Worm (Caenorhabditis elegans): ENCODE results near the gene Y70C5A.2.

Gene Y70C5A.2

DNA sequence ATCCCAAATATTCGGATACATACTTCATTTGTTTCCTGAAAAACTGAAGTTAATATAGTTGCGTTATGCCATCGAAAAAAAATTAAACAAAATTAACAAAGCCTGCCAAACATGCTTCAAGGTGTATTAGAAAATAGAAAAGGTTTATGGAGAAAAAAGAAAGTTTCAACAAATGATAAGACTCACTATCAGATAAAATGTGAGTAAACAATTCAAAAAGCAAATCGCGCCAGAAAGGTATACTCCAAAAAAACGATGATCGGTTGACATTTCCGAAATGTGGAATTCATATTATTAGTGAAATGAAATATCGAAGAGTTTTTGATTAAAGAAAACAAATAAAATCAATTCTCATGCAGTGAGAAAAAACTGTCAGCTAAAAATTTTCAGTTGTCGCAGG lies 2.1 kb downstream of the Y70C5A.2 start, which contains the start of gene Y70C5A.3:
Y70C5A.3 (minus strand) TSS at position 50 of the 400 bp plus-strand sequence.
- TF ChIP-seq klf-2 (GFP tag; conservative IDR thresholded peaks at IDR 0.05): no peak
- TF ChIP-seq med-1 (GFP tag; optimal IDR thresholded peaks at IDR 0.05; ENCODE audit: insufficient read depth): no peak
- TF ChIP-seq ztf-23 (GFP tag; IDR thresholded peaks at IDR 0.05): no peak
- TF ChIP-seq ztf-29 (GFP tag; IDR thresholded peaks at IDR 0.05): no peak
- TF ChIP-seq T22C8.4 (GFP tag; IDR thresholded peaks at IDR 0.05): no peak
- no peak for TF ChIP-seq cog-1 (tag; optimal IDR thresholded peaks at IDR 0.05)
- TF ChIP-seq flt-1 (GFP tag; IDR thresholded peaks at IDR 0.05): no peak
- no peak for TF ChIP-seq ref-1 (GFP tag; conservative IDR thresholded peaks at IDR 0.05)
- TF ChIP-seq tab-1 (GFP tag; IDR thresholded peaks at IDR 0.05): no peak

DNA sequence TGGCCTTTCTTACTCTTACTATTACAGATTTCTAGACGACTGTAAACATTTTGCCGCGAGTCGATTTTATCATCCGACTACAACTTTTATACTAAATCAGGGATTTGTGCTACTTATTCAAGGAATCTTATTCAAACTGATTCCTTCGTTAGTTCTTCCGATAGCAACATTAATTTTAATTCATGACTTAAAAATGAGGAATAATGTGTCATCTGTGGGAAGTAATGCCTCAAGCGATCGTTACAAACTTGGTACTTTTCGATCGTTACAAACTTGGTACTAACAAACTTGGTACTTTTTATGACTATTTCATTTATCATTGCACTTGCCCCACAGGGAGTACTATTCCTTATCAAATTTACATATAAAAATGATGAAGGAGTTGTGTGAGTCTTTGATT lies 5.5 kb downstream of the Y70C5A.2 start, which contains the start of gene Y70C5A.4:
Y70C5A.4 (plus strand) TSS at position 301 of the 400 bp plus-strand sequence.
- TF ChIP-seq ztf-23 (GFP tag; IDR thresholded peaks at IDR 0.05): no peak
- TF ChIP-seq tab-1 (GFP tag; IDR thresholded peaks at IDR 0.05): no peak
- TF ChIP-seq cog-1 (tag; optimal IDR thresholded peaks at IDR 0.05): no peak
- TF ChIP-seq flt-1 (GFP tag; IDR thresholded peaks at IDR 0.05): no peak
- no peak for TF ChIP-seq ztf-29 (GFP tag; IDR thresholded peaks at IDR 0.05)
- no peak for TF ChIP-seq ref-1 (GFP tag; conservative IDR thresholded peaks at IDR 0.05)
- no peak for TF ChIP-seq T22C8.4 (GFP tag; IDR thresholded peaks at IDR 0.05)
- no peak for TF ChIP-seq klf-2 (GFP tag; conservative IDR thresholded peaks at IDR 0.05)
- TF ChIP-seq med-1 (GFP tag; optimal IDR thresholded peaks at IDR 0.05; ENCODE audit: insufficient read depth): no peak

DNA sequence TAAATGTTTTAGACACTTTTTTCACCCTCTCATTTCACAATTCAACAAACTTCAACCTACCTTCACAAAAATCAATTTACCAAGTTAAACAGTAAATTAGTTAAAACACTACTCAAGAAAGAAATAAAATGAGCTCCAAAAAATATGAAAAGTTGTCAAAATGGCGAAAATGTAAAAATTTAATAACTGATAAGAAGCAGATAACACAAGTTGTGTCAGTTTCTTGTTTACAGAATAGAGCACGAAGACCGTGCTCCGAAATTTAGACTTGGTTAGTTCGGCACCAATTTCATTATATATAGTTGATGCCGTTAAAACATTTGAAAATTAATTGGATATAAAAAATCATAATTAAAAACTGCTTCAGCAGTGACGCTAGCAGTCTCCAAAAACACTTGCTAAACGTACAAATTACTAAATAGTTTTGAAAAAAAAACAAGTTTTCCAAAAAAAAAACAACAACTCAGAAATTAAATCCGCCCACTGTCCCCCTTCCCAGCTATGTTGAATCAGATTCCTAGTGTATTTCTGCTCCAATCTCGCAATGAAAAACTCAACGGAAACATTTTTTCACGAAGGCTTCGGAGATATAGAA lies 12.1 kb downstream of the Y70C5A.2 start, which contains the start of gene srw-54:
srw-54 (plus strand) TSS at position 545 of the 595 bp plus-strand sequence.
- TF ChIP-seq ref-1 (GFP tag; conservative IDR thresholded peaks at IDR 0.05) (no peak), ztf-29 (GFP tag; IDR thresholded peaks at IDR 0.05) (no peak), T22C8.4 (GFP tag; IDR thresholded peaks at IDR 0.05) (no peak), cog-1 (tag; optimal IDR thresholded peaks at IDR 0.05) (no peak), med-1 (GFP tag; optimal IDR thresholded peaks at IDR 0.05; ENCODE audit: insufficient read depth) (no peak), ztf-23 (GFP tag; IDR thresholded peaks at IDR 0.05) (no peak), flt-1 (GFP tag; IDR thresholded peaks at IDR 0.05) (no peak), klf-2 (GFP tag; conservative IDR thresholded peaks at IDR 0.05) (no peak), tab-1 (GFP tag; IDR thresholded peaks at IDR 0.05) (no peak)

DNA sequence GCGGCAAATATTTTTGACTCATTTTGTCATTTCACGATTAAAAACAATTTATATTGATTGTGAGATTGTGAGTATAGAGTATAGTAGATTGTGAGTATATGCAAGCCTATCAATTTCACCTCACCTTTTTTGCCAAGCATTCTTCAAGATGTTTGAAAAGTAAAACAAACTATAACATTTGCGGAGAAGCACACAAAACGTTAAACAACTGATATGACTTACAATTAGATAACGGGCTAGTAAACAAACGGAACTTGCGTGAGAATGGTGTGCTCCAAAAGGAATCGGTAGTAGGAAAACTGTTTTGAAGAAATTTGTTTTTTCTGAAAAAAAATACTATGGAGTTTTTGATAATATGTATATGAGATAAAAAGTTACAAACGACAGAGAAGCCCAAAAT lies 12.9 kb downstream of the Y70C5A.2 start:
- TF ChIP-seq klf-2 (GFP tag; conservative IDR thresholded peaks at IDR 0.05) (no peak), tab-1 (GFP tag; IDR thresholded peaks at IDR 0.05) (no peak), ztf-29 (GFP tag; IDR thresholded peaks at IDR 0.05) (no peak), med-1 (GFP tag; optimal IDR thresholded peaks at IDR 0.05; ENCODE audit: insufficient read depth) (no peak), ref-1 (GFP tag; conservative IDR thresholded peaks at IDR 0.05) (no peak), ztf-23 (GFP tag; IDR thresholded peaks at IDR 0.05) (no peak), cog-1 (tag; optimal IDR thresholded peaks at IDR 0.05) (no peak)

DNA sequence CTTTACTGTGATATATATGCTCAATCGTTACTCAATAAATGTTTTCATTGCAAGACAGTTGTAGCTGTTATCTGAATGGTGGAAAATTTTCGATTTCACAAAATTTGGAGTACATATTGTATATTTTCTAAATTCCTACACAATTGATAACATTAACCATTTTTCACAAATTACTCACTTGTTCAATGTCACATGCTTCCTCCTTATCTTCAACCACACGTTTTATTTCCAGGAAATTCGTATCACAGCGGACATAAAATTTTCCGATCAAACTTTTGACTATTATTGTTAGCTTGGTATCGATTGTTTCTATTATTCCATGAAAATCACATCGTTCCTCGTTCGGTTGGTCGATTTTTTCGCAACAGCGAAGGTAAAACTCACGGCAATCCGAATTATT lies 14.5 kb downstream of the Y70C5A.2 start:
- no peak for TF ChIP-seq flt-1 (GFP tag; IDR thresholded peaks at IDR 0.05)
- TF ChIP-seq ztf-29 (GFP tag; IDR thresholded peaks at IDR 0.05): no peak
- TF ChIP-seq ztf-23 (GFP tag; IDR thresholded peaks at IDR 0.05): no peak
- TF ChIP-seq cog-1 (tag; optimal IDR thresholded peaks at IDR 0.05): no peak
- TF ChIP-seq tab-1 (GFP tag; IDR thresholded peaks at IDR 0.05): no peak
- TF ChIP-seq T22C8.4 (GFP tag; IDR thresholded peaks at IDR 0.05): no peak
- TF ChIP-seq med-1 (GFP tag; optimal IDR thresholded peaks at IDR 0.05; ENCODE audit: insufficient read depth): no peak
- TF ChIP-seq klf-2 (GFP tag; conservative IDR thresholded peaks at IDR 0.05): no peak
- TF ChIP-seq ref-1 (GFP tag; conservative IDR thresholded peaks at IDR 0.05): no peak

DNA sequence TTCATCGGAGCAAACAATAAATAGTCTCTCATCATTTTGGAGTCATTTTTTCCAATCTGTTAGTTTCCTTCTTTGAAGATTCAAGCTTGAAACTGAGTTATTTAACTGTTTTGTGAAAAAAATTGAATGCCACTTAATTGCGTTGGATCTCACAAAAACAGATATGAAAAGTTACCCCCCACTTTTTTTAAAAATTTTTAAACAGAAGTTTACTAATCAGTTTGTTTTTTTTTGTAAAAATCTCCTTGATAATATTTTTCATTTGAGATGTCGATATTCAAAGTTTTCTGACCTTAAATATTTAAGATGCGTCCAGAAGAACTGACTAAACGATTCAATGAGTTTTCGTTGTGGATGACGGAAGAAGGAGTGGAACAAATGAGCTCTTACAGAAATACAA lies 16.7 kb downstream of the Y70C5A.2 start, which contains the start of gene Y32B12C.1:
Y32B12C.1 (plus strand) TSS at position 301 of the 400 bp plus-strand sequence.
- TF ChIP-seq tab-1 (GFP tag; IDR thresholded peaks at IDR 0.05) (no peak), cog-1 (tag; optimal IDR thresholded peaks at IDR 0.05) (no peak), ztf-29 (GFP tag; IDR thresholded peaks at IDR 0.05) (no peak), ref-1 (GFP tag; conservative IDR thresholded peaks at IDR 0.05) (no peak), ztf-23 (GFP tag; IDR thresholded peaks at IDR 0.05) (no peak), med-1 (GFP tag; optimal IDR thresholded peaks at IDR 0.05; ENCODE audit: insufficient read depth) (no peak), klf-2 (GFP tag; conservative IDR thresholded peaks at IDR 0.05) (no peak), flt-1 (GFP tag; IDR thresholded peaks at IDR 0.05) (no peak), T22C8.4 (GFP tag; IDR thresholded peaks at IDR 0.05) (no peak)

DNA sequence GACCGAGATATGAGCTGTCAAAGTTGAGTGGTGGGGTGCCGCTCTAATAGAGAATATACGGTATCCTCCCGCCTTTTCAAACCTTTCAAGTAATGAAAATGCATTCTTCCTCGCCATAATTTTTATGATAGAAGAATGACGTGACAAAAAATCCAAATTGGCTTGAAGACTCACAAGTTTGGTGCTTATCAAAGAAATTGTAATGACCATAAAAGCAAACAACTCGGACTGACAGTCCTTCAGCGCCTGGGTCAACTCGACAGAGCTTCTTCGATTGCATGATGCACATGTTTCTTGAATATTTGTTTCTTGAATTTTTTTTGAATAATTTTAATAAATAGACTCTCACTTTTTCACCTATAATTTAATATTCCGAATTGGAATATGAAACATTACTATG lies 17.5 kb downstream of the Y70C5A.2 start:
- no peak for TF ChIP-seq ztf-29 (GFP tag; IDR thresholded peaks at IDR 0.05)
- no peak for TF ChIP-seq T22C8.4 (GFP tag; IDR thresholded peaks at IDR 0.05)
- no peak for TF ChIP-seq klf-2 (GFP tag; conservative IDR thresholded peaks at IDR 0.05)
- no peak for TF ChIP-seq tab-1 (GFP tag; IDR thresholded peaks at IDR 0.05)
- TF ChIP-seq ztf-23 (GFP tag; IDR thresholded peaks at IDR 0.05): no peak
- no peak for TF ChIP-seq ref-1 (GFP tag; conservative IDR thresholded peaks at IDR 0.05)
- no peak for TF ChIP-seq med-1 (GFP tag; optimal IDR thresholded peaks at IDR 0.05; ENCODE audit: insufficient read depth)
- no peak for TF ChIP-seq cog-1 (tag; optimal IDR thresholded peaks at IDR 0.05)
- no peak for TF ChIP-seq flt-1 (GFP tag; IDR thresholded peaks at IDR 0.05)

DNA sequence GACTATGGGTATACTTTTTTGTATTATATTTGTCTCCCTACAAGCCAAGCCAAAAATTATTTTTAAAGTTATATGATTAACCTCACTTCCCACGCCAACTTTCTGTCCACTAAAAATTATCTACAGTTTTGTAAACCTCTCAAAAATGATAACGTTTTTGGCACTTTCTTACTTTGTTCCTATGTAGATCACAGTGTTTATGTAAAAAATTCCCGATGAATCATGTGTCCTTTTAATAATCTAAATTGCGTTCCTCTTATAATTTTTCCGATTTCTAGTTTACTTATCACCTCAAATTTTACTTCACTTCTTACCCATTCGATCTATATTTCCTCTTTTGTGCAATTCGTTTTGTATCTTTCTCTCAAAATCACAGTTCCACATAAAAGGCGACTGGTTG lies 18.7 kb downstream of the Y70C5A.2 start:
- TF ChIP-seq ztf-23 (GFP tag; IDR thresholded peaks at IDR 0.05) (no peak), ref-1 (GFP tag; conservative IDR thresholded peaks at IDR 0.05) (no peak), flt-1 (GFP tag; IDR thresholded peaks at IDR 0.05) (no peak), med-1 (GFP tag; optimal IDR thresholded peaks at IDR 0.05; ENCODE audit: insufficient read depth) (no peak), ztf-29 (GFP tag; IDR thresholded peaks at IDR 0.05) (no peak), tab-1 (GFP tag; IDR thresholded peaks at IDR 0.05) (no peak), T22C8.4 (GFP tag; IDR thresholded peaks at IDR 0.05) (no peak), klf-2 (GFP tag; conservative IDR thresholded peaks at IDR 0.05) (no peak), cog-1 (tag; optimal IDR thresholded peaks at IDR 0.05) (no peak)

DNA sequence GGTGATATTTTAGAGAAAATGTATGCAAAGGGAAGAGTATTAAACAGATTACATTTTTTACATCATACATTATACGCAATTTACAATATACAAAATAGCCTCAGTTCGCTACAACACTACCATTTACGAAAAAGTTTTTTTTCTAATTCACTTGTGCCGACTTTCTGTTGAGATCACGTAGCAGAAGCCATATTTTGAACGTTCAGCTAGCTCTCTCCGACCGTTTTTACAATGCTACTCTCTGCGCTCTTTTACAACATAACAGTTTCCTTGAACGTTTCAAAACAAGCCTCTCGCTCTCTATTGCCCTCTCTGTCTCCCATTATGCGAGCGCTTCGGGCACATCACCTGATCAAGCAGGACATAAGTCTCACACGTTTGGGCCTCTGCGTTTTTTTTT lies 19.9 kb downstream of the Y70C5A.2 start, which contains the start of gene T03E6.8:
T03E6.8 (minus strand) TSS at position 101 of the 400 bp plus-strand sequence.
- TF ChIP-seq klf-2 (GFP tag; conservative IDR thresholded peaks at IDR 0.05) (no peak), ref-1 (GFP tag; conservative IDR thresholded peaks at IDR 0.05) (no peak), cog-1 (tag; optimal IDR thresholded peaks at IDR 0.05) (no peak), tab-1 (GFP tag; IDR thresholded peaks at IDR 0.05) (no peak), ztf-23 (GFP tag; IDR thresholded peaks at IDR 0.05) (no peak), T22C8.4 (GFP tag; IDR thresholded peaks at IDR 0.05) (no peak), med-1 (GFP tag; optimal IDR thresholded peaks at IDR 0.05; ENCODE audit: insufficient read depth) (no peak), ztf-29 (GFP tag; IDR thresholded peaks at IDR 0.05) (no peak), flt-1 (GFP tag; IDR thresholded peaks at IDR 0.05) (no peak)
